Worm (Caenorhabditis elegans) whole organism, L4 larva: ENCODE measurements around the gene grd-11.
"Not testable (repeated sequence)": the region's sequence is repeated elsewhere in the genome, so short reads cannot be mapped to it uniquely, and the experiment has no call there.

Experiments
- dmd-6 ChIP-seq: fragments of 200-800 bp; sonication (Bioruptor generic); IDR thresholded peaks from 2 replicates; pipeline ENCODE4 v1.3.6; 2022; ENCODE audit warnings: missing genetic modification reagents, missing genetic modification characterization, missing compliant biosample characterization
- jun-1 ChIP-seq: fragments of 150-350 bp; optimal IDR thresholded peaks from 2 replicates; lab custom pipeline; 2014; ENCODE audit warnings: missing biosample characterization, missing genetic modification reagents, missing genetic modification characterization
- lsy-2 ChIP-seq, 2 experiments: fragments of 150-350 bp in 1 of 2; sonication (generic microtip) in 1 of 2; optimal IDR thresholded peaks; 2 replicates each; lab custom pipeline; 2014 to 2017; ENCODE audit warnings: missing biosample characterization in 2 of 2, missing genetic modification characterization in 2 of 2
- mep-1 ChIP-seq: fragments of 150-350 bp; sonication (generic microtip); optimal IDR thresholded peaks from 3 replicates; lab custom pipeline; 2014; ENCODE audit warnings: missing biosample characterization, missing genetic modification characterization
- nhr-11 ChIP-seq: fragments of 150-350 bp; optimal IDR thresholded peaks from 2 replicates; lab custom pipeline; 2014; ENCODE audit warnings: missing biosample characterization, missing genetic modification characterization
- nhr-237 ChIP-seq: sonication (generic microtip); optimal IDR thresholded peaks from 2 replicates; lab custom pipeline; 2017; ENCODE audit warnings: missing biosample characterization, missing genetic modification characterization
- pqm-1 ChIP-seq: sonication (generic microtip); optimal IDR thresholded peaks from 2 replicates; lab custom pipeline; 2017; ENCODE audit warnings: missing biosample characterization, missing genetic modification characterization
- skn-1 ChIP-seq: fragments of 150-350 bp; optimal IDR thresholded peaks from 2 replicates; lab custom pipeline; 2014; ENCODE audit warnings: missing biosample characterization, missing genetic modification characterization
- snpc-4 ChIP-seq: fragments of 150-350 bp; optimal IDR thresholded peaks from 2 replicates; lab custom pipeline; 2014; ENCODE audit warnings: missing biosample characterization, missing genetic modification characterization
- unc-39 ChIP-seq: sonication (generic microtip); optimal IDR thresholded peaks from 2 replicates; lab custom pipeline; 2017; ENCODE audit warnings: missing biosample characterization, missing genetic modification characterization
- unc-62 ChIP-seq, 3 experiments: fragments of 150-350 bp in 1 of 3; sonication (generic microtip); optimal IDR thresholded peaks in 2 of 3; peaks in 1 of 3; 1 replicate in 1 of 3; 2 replicates in 2 of 3; lab custom pipeline; 2014 to 2017; ENCODE audit warnings: missing biosample characterization in 3 of 3, missing genetic modification characterization in 3 of 3, missing genetic modification reagents in 3 of 3, missing genotype in 1 of 3

DNA sequence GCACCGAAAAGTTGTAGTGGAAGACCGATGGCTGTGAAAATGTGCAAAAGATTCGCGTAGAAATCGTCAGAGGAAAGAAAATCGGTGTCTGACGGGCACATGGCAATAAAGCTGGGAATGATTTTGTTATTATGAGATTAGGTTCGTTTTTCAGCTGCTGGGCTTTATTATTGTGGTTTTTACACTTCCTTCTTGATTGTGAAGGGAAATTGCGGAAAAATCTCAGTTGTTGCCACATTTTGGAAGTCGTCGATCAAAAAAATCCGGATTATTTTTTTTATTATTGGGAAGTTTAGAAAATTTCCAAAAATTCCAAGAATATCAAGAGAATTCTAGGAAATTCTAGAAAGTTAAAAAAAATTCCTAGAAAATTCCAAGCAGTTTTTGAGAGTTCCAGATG lies 12.6 kb downstream of the grd-11 start, which contains the start of gene srh-177:
- TF ChIP-seq skn-1 (tag; lab: Kevin White, UChicago); lsy-2 (tag; optimal IDR thresholded peaks at IDR 0.05; lab: Kevin White, UChicago); pqm-1 (tag; lab: Kevin White, UChicago); nhr-11 (tag; lab: Kevin White, UChicago); mep-1 (tag; lab: Kevin White, UChicago); unc-39 (tag; lab: Kevin White, UChicago); jun-1; snpc-4 (tag; lab: Kevin White, UChicago); dmd-6; nhr-237 (tag; lab: Kevin White, UChicago); unc-62 (GFP tag; optimal IDR thresholded peaks at IDR 0.05 in 1 of 2; lab: Kevin White, UChicago); unc-62 (tag; optimal IDR thresholded peaks at IDR 0.05; lab: Kevin White, UChicago): not testable (repeated sequence)
